Worm (Caenorhabditis elegans) whole organism, young adult: ENCODE results near the gene C17H12.37.

ENCODE experiments used
- C17E4.6 ChIP-seq: fragments of 200-800 bp; sonication (Bioruptor generic); IDR thresholded peaks from 2 replicates; pipeline ENCODE4 v1.3.6; 2022; ENCODE audit warnings: missing genetic modification reagents, missing genetic modification characterization, missing compliant biosample characterization
- F37B4.10 ChIP-seq: fragments of 200-800 bp; sonication (Bioruptor generic); IDR thresholded peaks from 2 replicates; pipeline ENCODE4 v1.3.6; 2022; ENCODE audit warnings: missing genetic modification characterization, missing compliant biosample characterization
- F57A8.1 ChIP-seq: fragments of 200-800 bp; sonication (Bioruptor generic); optimal IDR thresholded peaks from 2 replicates; lab custom pipeline; 2018; ENCODE audit warnings: mild to moderate bottlenecking, missing genetic modification characterization, moderate library complexity, missing compliant biosample characterization
- F57C9.4 ChIP-seq: sonication (generic microtip); optimal IDR thresholded peaks from 2 replicates; lab custom pipeline; 2017; ENCODE audit warnings: mild to moderate bottlenecking, missing genetic modification characterization, missing compliant biosample characterization
- K11D2.4 ChIP-seq: fragments of 200-800 bp; sonication (Bioruptor generic); IDR thresholded peaks from 2 replicates; pipeline ENCODE4 v1.3.6; 2022; ENCODE audit warnings: missing genetic modification reagents, missing genetic modification characterization, missing compliant biosample characterization
- K12H6.12 ChIP-seq: fragments of 200-800 bp; sonication (Bioruptor generic); optimal IDR thresholded peaks from 2 replicates; lab custom pipeline; 2018; ENCODE audit warnings: mild to moderate bottlenecking, missing genetic modification characterization, missing compliant biosample characterization
- Y53F4B.3 ChIP-seq: fragments of 200-800 bp; sonication (Bioruptor generic); IDR thresholded peaks from 2 replicates; pipeline ENCODE4 v1.3.6; 2022; ENCODE audit warnings: missing genetic modification reagents, missing genetic modification characterization, missing compliant biosample characterization
- Y56A3A.18 ChIP-seq: fragments of 200-800 bp; sonication (Bioruptor generic); IDR thresholded peaks from 2 replicates; pipeline ENCODE4 v1.3.6; 2022; ENCODE audit warnings: missing genetic modification reagents, missing genetic modification characterization, missing compliant biosample characterization
- Y67H2A.10 ChIP-seq: fragments of 200-800 bp; sonication (Bioruptor generic); conservative IDR thresholded peaks from 2 replicates; pipeline ENCODE4 v1.3.6; 2022; ENCODE audit warnings: missing genetic modification reagents, missing genetic modification characterization, missing compliant biosample characterization
- Y79H2A.3 ChIP-seq: fragments of 200-800 bp; sonication (Bioruptor generic); conservative IDR thresholded peaks from 2 replicates; pipeline ENCODE4 v1.3.6; 2022; ENCODE audit warnings: missing genetic modification reagents, missing genetic modification characterization, missing compliant biosample characterization
- ZK185.1 ChIP-seq: sonication (generic microtip); optimal IDR thresholded peaks from 2 replicates; lab custom pipeline; 2016; ENCODE audit warnings: mild to moderate bottlenecking, missing genetic modification characterization, missing compliant biosample characterization; ENCODE audit not compliant: poor library complexity, severe bottlenecking
- aptf-2 ChIP-seq: fragments of 200-800 bp; sonication (Bioruptor generic); conservative IDR thresholded peaks from 2 replicates; pipeline ENCODE4 v1.3.6; 2022; ENCODE audit warnings: missing genetic modification reagents, missing genetic modification characterization, missing compliant biosample characterization
- atf-7 ChIP-seq: sonication (generic microtip); optimal IDR thresholded peaks from 2 replicates; lab custom pipeline; 2017; ENCODE audit warnings: mild to moderate bottlenecking, missing genetic modification characterization, missing compliant biosample characterization
- attf-6 ChIP-seq: fragments of 200-800 bp; sonication (Bioruptor generic); IDR thresholded peaks from 2 replicates; pipeline ENCODE4 v1.3.6; 2022; ENCODE audit warnings: missing genetic modification reagents, missing genetic modification characterization, missing compliant biosample characterization
- bed-2 ChIP-seq: fragments of 200-800 bp; sonication (Bioruptor generic); IDR thresholded peaks from 2 replicates; pipeline ENCODE4 v1.3.6; 2022; ENCODE audit warnings: missing genetic modification reagents, missing genetic modification characterization, missing compliant biosample characterization
- cebp-1 ChIP-seq, 2 experiments: fragments of 200-800 bp in 1 of 2; sonication (Bioruptor generic) in 1 of 2; sonication (generic microtip) in 1 of 2; IDR thresholded peaks in 1 of 2; optimal IDR thresholded peaks in 1 of 2; 2 replicates each; pipeline versions ENCODE4 v1.3.6 to Lab custom; 2017 to 2022; ENCODE audit warnings: missing compliant biosample characterization in 2 of 2, missing genetic modification characterization in 2 of 2, mild to moderate bottlenecking in 1 of 2, missing genetic modification reagents in 1 of 2, moderate library complexity in 1 of 2
- cebp-2 ChIP-seq: fragments of 200-800 bp; sonication (Bioruptor generic); IDR thresholded peaks from 2 replicates; pipeline ENCODE4 v1.3.6; 2022; ENCODE audit warnings: missing genetic modification characterization, missing compliant biosample characterization
- ceh-27 ChIP-seq: fragments of 200-800 bp; sonication (Bioruptor generic); optimal IDR thresholded peaks from 2 replicates; lab custom pipeline; 2018; ENCODE audit warnings: mild to moderate bottlenecking, missing genetic modification characterization, moderate library complexity, missing compliant biosample characterization
- dox-1 ChIP-seq: fragments of 200-800 bp; sonication (Bioruptor generic); IDR thresholded peaks from 2 replicates; pipeline ENCODE4 v1.3.6; 2022; ENCODE audit warnings: missing genetic modification reagents, missing genetic modification characterization, missing compliant biosample characterization
- dpl-1 ChIP-seq: fragments of 150-350 bp; optimal IDR thresholded peaks from 2 replicates; lab custom pipeline; 2014; ENCODE audit warnings: missing biosample characterization, missing genetic modification reagents, missing genetic modification characterization
- egl-18 ChIP-seq: fragments of 200-800 bp; sonication (Bioruptor generic); IDR thresholded peaks from 2 replicates; pipeline ENCODE4 v1.3.6; 2022; ENCODE audit warnings: missing genetic modification reagents, missing genetic modification characterization, missing compliant biosample characterization
- ets-4 ChIP-seq: fragments of 200-800 bp; sonication (Bioruptor generic); optimal IDR thresholded peaks from 2 replicates; lab custom pipeline; 2018; ENCODE audit warnings: mild to moderate bottlenecking, missing genetic modification characterization, missing compliant biosample characterization
- gei-17 ChIP-seq: fragments of 200-800 bp; sonication (Bioruptor generic); optimal IDR thresholded peaks from 2 replicates; lab custom pipeline; 2018; ENCODE audit warnings: mild to moderate bottlenecking, missing genetic modification characterization, missing compliant biosample characterization
- him-1 ChIP-seq: sonication (generic microtip); optimal IDR thresholded peaks from 2 replicates; lab custom pipeline; 2016; ENCODE audit warnings: missing genotype, missing genetic modification reagents, missing genetic modification characterization, missing compliant biosample characterization
- hmg-1.2 ChIP-seq: fragments of 200-800 bp; sonication (Bioruptor generic); IDR thresholded peaks from 2 replicates; pipeline ENCODE4 v1.3.6; 2022; ENCODE audit warnings: missing genetic modification reagents, missing genetic modification characterization, missing compliant biosample characterization
- lin-35 ChIP-seq, 3 experiments: fragments of 150-350 bp in 2 of 3; sonication (generic microtip) in 1 of 3; optimal IDR thresholded peaks; 2 replicates each; lab custom pipeline; 2014 to 2018; ENCODE audit warnings: missing biosample characterization in 3 of 3, missing genetic modification characterization in 3 of 3, missing genetic modification reagents in 3 of 3
- lin-40 ChIP-seq: sonication (generic microtip); optimal IDR thresholded peaks from 2 replicates; lab custom pipeline; 2016; ENCODE audit warnings: missing genetic modification characterization, mild to moderate bottlenecking, missing compliant biosample characterization, missing genotype, missing genetic modification reagents
- mel-28 ChIP-seq: sonication (generic microtip); optimal IDR thresholded peaks from 2 replicates; lab custom pipeline; 2016; ENCODE audit warnings: borderline replicate concordance, mild to moderate bottlenecking, missing genetic modification characterization, missing compliant biosample characterization
- mes-4 ChIP-seq: sonication (generic microtip); optimal IDR thresholded peaks from 2 replicates; lab custom pipeline; 2016; ENCODE audit warnings: missing genotype, missing genetic modification characterization, missing compliant biosample characterization
- mxl-1 ChIP-seq: sonication (generic microtip); optimal IDR thresholded peaks from 2 replicates; lab custom pipeline; 2016; ENCODE audit warnings: missing genetic modification characterization, missing compliant biosample characterization
- nfyb-1 ChIP-seq: fragments of 200-800 bp; sonication (Bioruptor generic); IDR thresholded peaks from 2 replicates; pipeline ENCODE4 v1.3.6; 2022; ENCODE audit warnings: missing genetic modification reagents, missing genetic modification characterization, missing compliant biosample characterization
- pbrm-1 ChIP-seq: fragments of 200-800 bp; sonication (Bioruptor generic); IDR thresholded peaks from 2 replicates; pipeline ENCODE4 v1.3.6; 2022; ENCODE audit warnings: missing genetic modification reagents, missing genetic modification characterization, missing compliant biosample characterization
- repo-1 ChIP-seq: sonication (generic microtip); optimal IDR thresholded peaks from 2 replicates; lab custom pipeline; 2017; ENCODE audit warnings: mild to moderate bottlenecking, missing genetic modification characterization, missing compliant biosample characterization
- sea-2 ChIP-seq: fragments of 200-800 bp; sonication (Bioruptor generic); IDR thresholded peaks from 2 replicates; pipeline ENCODE4 v1.3.6; 2022; ENCODE audit warnings: missing genetic modification characterization, missing compliant biosample characterization
- somi-1 ChIP-seq: fragments of 200-800 bp; sonication (Bioruptor generic); optimal IDR thresholded peaks from 2 replicates; lab custom pipeline; 2018; ENCODE audit warnings: mild to moderate bottlenecking, missing genetic modification characterization, missing compliant biosample characterization
- tbp1 ChIP-seq: fragments of 200-800 bp; sonication (Bioruptor generic); optimal IDR thresholded peaks from 2 replicates; lab custom pipeline; 2018; ENCODE audit warnings: mild to moderate bottlenecking, missing genetic modification characterization, missing compliant biosample characterization
- tbx-9 ChIP-seq: sonication (generic microtip); optimal IDR thresholded peaks from 2 replicates; lab custom pipeline; 2016; ENCODE audit warnings: borderline replicate concordance, missing genetic modification characterization, inconsistent platforms, missing compliant biosample characterization
- tlf-1 ChIP-seq: fragments of 200-800 bp; sonication (Bioruptor generic); optimal IDR thresholded peaks from 2 replicates; lab custom pipeline; 2018; ENCODE audit warnings: mild to moderate bottlenecking, missing genetic modification characterization, missing compliant biosample characterization
- unc-130 ChIP-seq: sonication (generic microtip); optimal IDR thresholded peaks from 2 replicates; lab custom pipeline; 2016; ENCODE audit warnings: missing genetic modification reagents, missing genetic modification characterization, missing compliant biosample characterization
- zfh-2 ChIP-seq: fragments of 200-800 bp; sonication (Bioruptor generic); conservative IDR thresholded peaks from 2 replicates; pipeline ENCODE4 v1.3.6; 2022; ENCODE audit warnings: missing genetic modification reagents, missing genetic modification characterization, missing compliant biosample characterization
- ztf-25 ChIP-seq: fragments of 200-800 bp; sonication (Bioruptor generic); IDR thresholded peaks from 2 replicates; pipeline ENCODE4 v1.3.6; 2022; ENCODE audit warnings: missing genetic modification reagents, missing genetic modification characterization, missing compliant biosample characterization
- ztf-6 ChIP-seq: fragments of 200-800 bp; sonication (Bioruptor generic); IDR thresholded peaks from 2 replicates; pipeline ENCODE4 v1.3.6; 2022; ENCODE audit warnings: missing genetic modification reagents, missing genetic modification characterization, missing compliant biosample characterization

C17H12.37 gene

ce11 chrIV:6806475-6807063, 1.7 kb downstream of the C17H12.37 start, which contains the start of gene C17H12.10:
C17H12.10 (plus strand) TSS chrIV:6806799.
- TF ChIP-seq cebp-1 (GFP tag; IDR thresholded peaks at IDR 0.05; lab: Robert Waterston, UW) (no peak), cebp-1 (tag; optimal IDR thresholded peaks at IDR 0.05; lab: Kevin White, UChicago) (peak; percentile 54), tbx-9 (no peak), K12H6.12 (tag; lab: Kevin White, UChicago) (peak; percentile 31)

- TF ChIP-seq Y79H2A.3 (no peak), Y53F4B.3 (GFP tag; lab: Robert Waterston, UW) (no peak), F37B4.10 (GFP tag; lab: Robert Waterston, UW) (0 out of 2 replicates have a peak, but pooled peaks have one; percentile 15), tlf-1 (GFP tag; lab: Kevin White, UChicago) (no peak), hmg-1.2 (GFP tag; lab: Robert Waterston, UW) (no peak; the same call in 1 of the 2 replicates), ceh-27 (GFP tag; lab: Kevin White, UChicago) (peak; percentile 3), lin-35 (GFP tag; optimal IDR thresholded peaks at IDR 0.05; lab: Kevin White, UChicago) (peak in 1 of 3 experiments; percentile 57), ztf-25 (no peak), F57A8.1 (GFP tag; lab: Kevin White, UChicago) (no peak), ztf-6 (GFP tag; lab: Robert Waterston, UW) (no peak), lin-40 (peak; percentile 37), F57C9.4 (tag; lab: Kevin White, UChicago) (no peak), somi-1 (GFP tag; lab: Kevin White, UChicago) (no peak), ZK185.1 (tag; lab: Kevin White, UChicago) (no peak), him-1 (no peak), K12H6.12 (tag; lab: Kevin White, UChicago) (peak; percentile 58), cebp-2 (GFP tag; lab: Robert Waterston, UW) (no peak), dox-1 (GFP tag; lab: Robert Waterston, UW) (no peak), mxl-1 (tag; lab: Kevin White, UChicago) (no peak), pbrm-1 (GFP tag; lab: Robert Waterston, UW) (0 out of 2 replicates have a peak, but pooled peaks have one; percentile 14), tbp1 (no peak), C17E4.6 (GFP tag; lab: Robert Waterston, UW) (no peak)
Observed at ce11 chrIV:6809756-6810155, 4.8 kb downstream of the C17H12.37 start.

ce11 chrIV:6811808-6812207, 6.9 kb downstream of the C17H12.37 start, which contains the start of gene ceh-48:
ceh-48 (plus strand) TSS chrIV:6812108.
- no peak for TF ChIP-seq mel-28
- TF ChIP-seq egl-18 (GFP tag; lab: Robert Waterston, UW): no peak
- TF ChIP-seq mes-4: no peak
- no peak for TF ChIP-seq atf-7 (tag; lab: Kevin White, UChicago)
- TF ChIP-seq unc-130 (GFP tag; lab: Kevin White, UChicago): no peak
- TF ChIP-seq K11D2.4: no peak
- TF ChIP-seq ztf-6 (GFP tag; lab: Robert Waterston, UW): no peak
- no peak for TF ChIP-seq tbp1
- no peak for TF ChIP-seq dpl-1 (GFP tag; lab: Kevin White, UChicago)
- no peak for TF ChIP-seq ets-4 (GFP tag; lab: Kevin White, UChicago)
- TF ChIP-seq tbx-9: no peak

ce11 chrIV:6817554-6817953, 12.6 kb downstream of the C17H12.37 start, which contains the start of gene C17H12.5:
C17H12.5 (minus strand) TSS chrIV:6817654.
- TF ChIP-seq repo-1 (tag; lab: Kevin White, UChicago): no peak
- TF ChIP-seq aptf-2 (GFP tag; lab: Robert Waterston, UW): no peak
- TF ChIP-seq Y56A3A.18 (GFP tag; lab: Robert Waterston, UW): no peak
- no peak for TF ChIP-seq bed-2
- no peak for TF ChIP-seq nfyb-1 (GFP tag; lab: Robert Waterston, UW)
- TF ChIP-seq gei-17 (GFP tag; lab: Kevin White, UChicago): no peak
- TF ChIP-seq zfh-2 (GFP tag; lab: Robert Waterston, UW): no peak
- TF ChIP-seq attf-6 (GFP tag; lab: Robert Waterston, UW): no peak
- TF ChIP-seq F57C9.4 (tag; lab: Kevin White, UChicago): no peak
- no peak for TF ChIP-seq sea-2 (GFP tag; lab: Robert Waterston, UW)
- no peak for TF ChIP-seq lin-35 (GFP tag; optimal IDR thresholded peaks at IDR 0.05; lab: Kevin White, UChicago)
- no peak for TF ChIP-seq egl-18 (GFP tag; lab: Robert Waterston, UW)
- no peak for TF ChIP-seq Y67H2A.10 (GFP tag; lab: Robert Waterston, UW)
- no peak for TF ChIP-seq F37B4.10 (GFP tag; lab: Robert Waterston, UW)
